Fruit fly (Drosophila melanogaster) S2 (cell line): ENCODE results near the gene CG31300.

Experiments
- CG8478 ChIP-seq: fragments of >200 bp; optimal IDR thresholded peaks from 2 replicates; lab custom pipeline; 2018
- CTCF ChIP-seq, 2 experiments: fragments of >200 bp; optimal IDR thresholded peaks; 2 replicates each; lab custom pipeline; 2018

DNA sequence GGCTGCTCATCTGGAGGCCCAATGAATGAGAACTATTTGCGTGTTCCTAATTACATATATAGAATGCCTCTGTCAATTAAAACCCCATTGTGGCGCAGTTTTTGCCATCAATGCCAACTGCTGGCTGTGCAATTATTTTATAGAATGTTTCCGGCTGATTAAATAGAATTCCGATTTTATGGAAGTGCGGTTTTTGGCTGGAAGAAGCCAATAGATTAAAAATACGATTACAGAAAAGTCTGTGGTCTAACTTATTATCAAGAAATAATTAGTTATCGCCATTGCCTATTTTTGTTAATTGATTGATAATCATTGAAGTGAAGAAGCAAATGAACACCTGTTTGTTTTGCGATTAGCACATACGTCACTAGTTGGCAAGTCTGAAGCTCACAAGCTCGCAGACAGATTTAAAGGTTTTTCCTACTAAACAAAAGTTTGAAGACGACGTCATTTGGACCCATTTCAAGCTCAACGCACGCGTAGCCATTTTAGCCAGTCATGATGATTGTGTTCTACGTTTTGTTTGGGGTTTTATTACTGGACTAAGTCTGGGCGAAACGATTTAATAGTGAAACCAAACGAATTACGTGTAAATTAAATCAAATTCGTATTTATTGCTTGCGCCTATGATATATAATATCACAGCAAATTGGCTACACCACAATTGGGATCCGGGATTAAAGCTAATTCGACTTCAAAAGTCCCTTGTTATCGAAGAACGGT, 22.6 kb downstream of the CG31300 start:
- TF ChIP-seq CG8478 (lab: Kevin White, UChicago): no peak
- no peak for TF ChIP-seq CTCF (optimal IDR thresholded peaks at IDR 0.05; lab: Kevin White, UChicago)
